Fruit fly (Drosophila melanogaster): ENCODE data around the gene CG46399.

CG46399 gene

dm6 chrX:14882536-14883118 is 23.6 kb downstream of the CG46399 start, which contains the start of the genes CG45064 and CG45065 (continued):
- TF ChIP-seq CG18764 (GFP tag; optimal IDR thresholded peaks at IDR 0.05) (peak; percentile 56), CG10267 (tag; optimal IDR thresholded peaks at IDR 0.05) (peak; percentile 76), zen2 (GFP tag; IDR thresholded peaks at IDR 0.05; ENCODE audit: partially characterized antibody) (no peak), org-1 (GFP tag; optimal IDR thresholded peaks at IDR 0.05) (peak; percentile 82), CG15514 (GFP tag; optimal IDR thresholded peaks at IDR 0.05) (peak; percentile 35), Rx (GFP tag; IDR thresholded peaks at IDR 0.05) (peak; percentile 88), CG11247 (GFP tag; IDR thresholded peaks at IDR 0.05) (peak; percentile 56; the same call in 1 of the 2 replicates), sens (GFP tag) (peak; percentile 98), pros (GFP tag; optimal IDR thresholded peaks at IDR 0.05) (no peak), CG34422 (GFP tag; IDR thresholded peaks at IDR 0.05) (no peak), onecut (GFP tag; IDR thresholded peaks at IDR 0.05) (peak; percentile 74), CG15601 (tag; optimal IDR thresholded peaks at IDR 0.05) (peak; percentile 89), CG6254 (GFP tag; optimal IDR thresholded peaks at IDR 0.05) (peak; percentile 80), Hr39 (optimal IDR thresholded peaks at IDR 0.05) (no peak), CG17612 (GFP tag; IDR thresholded peaks at IDR 0.05) (no peak), CG10979 (tag; optimal IDR thresholded peaks at IDR 0.05) (peak; percentile 87), nmo (GFP tag; optimal IDR thresholded peaks at IDR 0.05) (peak; percentile 90), jumu (GFP tag; optimal IDR thresholded peaks at IDR 0.05) (peak; percentile 78), Myb (GFP tag; optimal IDR thresholded peaks at IDR 0.05) (peak; percentile 63), ftz-f1 (GFP tag; optimal IDR thresholded peaks at IDR 0.05) (no peak), CG4854 (GFP tag; optimal IDR thresholded peaks at IDR 0.05) (peak; percentile 65), Hey (tag; optimal IDR thresholded peaks at IDR 0.05) (no peak), hb (GFP tag; IDR thresholded peaks at IDR 0.05; ENCODE audit: partially characterized antibody) (no peak), CG6689 (GFP tag; IDR thresholded peaks at IDR 0.05) (peak; percentile 79), H2.0 (GFP tag; IDR thresholded peaks at IDR 0.05) (peak; percentile 85), CG13123 (GFP tag; optimal IDR thresholded peaks at IDR 0.05) (peak; percentile 56), CG2120 (GFP tag; optimal IDR thresholded peaks at IDR 0.05) (peak; percentile 79), Nf-YB (GFP tag; optimal IDR thresholded peaks at IDR 0.05) (peak; percentile 67), ac (GFP tag; optimal IDR thresholded peaks at IDR 0.05) (no peak), dan (GFP tag; IDR thresholded peaks at IDR 0.05) (no peak), Atf6 (GFP tag; IDR thresholded peaks at IDR 0.05) (peak; percentile 72; the same call in 1 of the 2 replicates), Asciz (GFP tag; optimal IDR thresholded peaks at IDR 0.05) (peak; percentile 93), Dref (GFP tag; IDR thresholded peaks at IDR 0.05) (no peak), gce (GFP tag; IDR thresholded peaks at IDR 0.05) (peak; percentile 81), CG13624 (GFP tag; optimal IDR thresholded peaks at IDR 0.05) (peak; percentile 68), dimm (GFP tag; IDR thresholded peaks at IDR 0.05) (peak; percentile 70), mirr (GFP tag; optimal IDR thresholded peaks at IDR 0.05) (no peak), Lpt (GFP tag; optimal IDR thresholded peaks at IDR 0.05) (no peak), Kr (GFP tag; optimal IDR thresholded peaks at IDR 0.05) (no peak), Hmr (GFP tag; optimal IDR thresholded peaks at IDR 0.05) (peak; percentile 65), ci (GFP tag; IDR thresholded peaks at IDR 0.05) (peak; percentile 97), CG7928 (GFP tag; optimal IDR thresholded peaks at IDR 0.05) (peak; percentile 31), Jarid2 (GFP tag; optimal IDR thresholded peaks at IDR 0.05) (peak; percentile 46), wdn (GFP tag; IDR thresholded peaks at IDR 0.05) (peak; percentile 56), CG2712 (tag; optimal IDR thresholded peaks at IDR 0.05) (peak; percentile 89), knrl (GFP tag; IDR thresholded peaks at IDR 0.05; ENCODE audit: partially characterized antibody) (no peak), zfh2 (GFP tag; optimal IDR thresholded peaks at IDR 0.05) (peak; percentile 76), Med (GFP tag) (peak; percentile 97), disco-r (GFP tag; optimal IDR thresholded peaks at IDR 0.05) (peak; percentile 60), Opbp (GFP tag; IDR thresholded peaks at IDR 0.05; ENCODE audit: partially characterized antibody) (no peak), CG32532 (GFP tag; IDR thresholded peaks at IDR 0.05) (peak; percentile 56)
